Fruit fly (Drosophila melanogaster) whole organism, adult: Measurements from ENCODE around the gene cno.

Experiments used
- CG12768 ChIP-seq: fragments of 200-800 bp; sonication (Bioruptor generic); optimal IDR thresholded peaks from 2 replicates; lab custom pipeline; 2017; ENCODE audit warnings: missing biosample characterization, missing genetic modification characterization, mild to moderate bottlenecking, moderate library complexity, missing genetic modification reagents
- CG1620 ChIP-seq: fragments of 200-800 bp; sonication (Bioruptor generic); optimal IDR thresholded peaks from 2 replicates; lab custom pipeline; 2016; ENCODE audit warnings: missing biosample characterization, missing genetic modification characterization
- CG33017 ChIP-seq: fragments of 200-800 bp; sonication (Bioruptor generic); optimal IDR thresholded peaks from 2 replicates; lab custom pipeline; 2018; ENCODE audit warnings: missing biosample characterization, mild to moderate bottlenecking, missing genetic modification characterization, moderate library complexity
- CG7045 ChIP-seq: fragments of 200-800 bp; sonication (Bioruptor generic); optimal IDR thresholded peaks from 2 replicates; lab custom pipeline; 2017; ENCODE audit warnings: missing biosample characterization, mild to moderate bottlenecking, missing genetic modification characterization
- Clk ChIP-seq: fragments of 200-800 bp; sonication (Bioruptor generic); optimal IDR thresholded peaks from 2 replicates; lab custom pipeline; 2017; ENCODE audit warnings: missing biosample characterization, missing genetic modification characterization
- Hr96 ChIP-seq: fragments of 200-800 bp; sonication (Bioruptor generic); optimal IDR thresholded peaks from 2 replicates; lab custom pipeline; 2016; ENCODE audit warnings: missing biosample characterization, missing genetic modification characterization
- Mnt ChIP-seq: fragments of 200-800 bp; sonication (Bioruptor generic); optimal IDR thresholded peaks from 2 replicates; lab custom pipeline; 2016; ENCODE audit warnings: missing biosample characterization, mild to moderate bottlenecking, missing genetic modification characterization
- cic ChIP-seq: fragments of 200-800 bp; sonication (Bioruptor generic); optimal IDR thresholded peaks from 2 replicates; lab custom pipeline; 2017; ENCODE audit warnings: missing biosample characterization, mild to moderate bottlenecking, missing genetic modification characterization, moderate library complexity
- cnc ChIP-seq, 2 experiments: fragments of >200 bp; optimal IDR thresholded peaks; 2 replicates each; lab custom pipeline; 2017
- kay ChIP-seq: fragments of 200-800 bp; sonication (Bioruptor generic); peaks from one replicate; lab custom pipeline; 2016; ENCODE audit warnings: missing biosample characterization, missing genetic modification characterization, borderline replicate concordance
- ovo ChIP-seq: fragments of 200-800 bp; sonication (Bioruptor generic); optimal IDR thresholded peaks from 2 replicates; lab custom pipeline; 2016; ENCODE audit warnings: missing biosample characterization, missing genetic modification characterization
- pad ChIP-seq: fragments of 200-800 bp; sonication (Bioruptor generic); optimal IDR thresholded peaks from 3 replicates; lab custom pipeline; 2017; ENCODE audit warnings: missing biosample characterization, missing genetic modification characterization, mild to moderate bottlenecking, moderate library complexity, missing genetic modification reagents
- toe ChIP-seq: fragments of 200-800 bp; sonication (Bioruptor generic); optimal IDR thresholded peaks from 2 replicates; lab custom pipeline; 2016; ENCODE audit warnings: missing biosample characterization, missing genetic modification characterization

- TF ChIP-seq cnc (optimal IDR thresholded peaks at IDR 0.05; lab: Kevin White, UChicago) (no peak), toe (no peak), Hr96 (GFP tag; lab: Kevin White, UChicago) (no peak), Clk (no peak), CG1620 (no peak), Mnt (GFP tag; lab: Kevin White, UChicago) (no peak), CG7045 (GFP tag; lab: Kevin White, UChicago) (no peak), CG12768 (GFP tag; lab: Kevin White, UChicago) (no peak), ovo (GFP tag; lab: Kevin White, UChicago) (no peak), kay (no peak), pad (GFP tag; lab: Kevin White, UChicago) (no peak), cic (no peak), CG33017 (tag; lab: Kevin White, UChicago) (no peak)
Observed at dm6 chr3R:5211401-5211800, 5.9 kb downstream of the cno start.
